Fruit fly (Drosophila melanogaster): ENCODE results near the gene RluA-2.

RluA-2 gene

dm6 chr2L:10510088-10510487 is 33.2 kb downstream of the RluA-2 start, which contains the start of gene CG7384:
TSS of gene CG7384 (minus strand) at chr2L:10510453.
- TF ChIP-seq CG3032 (tag; optimal IDR thresholded peaks at IDR 0.05) (no peak), Eip93F (GFP tag; optimal IDR thresholded peaks at IDR 0.05) (no peak), Smox (GFP tag; optimal IDR thresholded peaks at IDR 0.05) (no peak), acj6 (GFP tag; optimal IDR thresholded peaks at IDR 0.05) (no peak), CG9139 (GFP tag; optimal IDR thresholded peaks at IDR 0.05) (no peak), ss (GFP tag; optimal IDR thresholded peaks at IDR 0.05) (no peak), eg (GFP tag; IDR thresholded peaks at IDR 0.05) (0 out of 3 replicates have a peak, but pooled peaks have one; percentile 14), svp (GFP tag) (peak; percentile 84), dsx (GFP tag; optimal IDR thresholded peaks at IDR 0.05; ENCODE audit: poor library complexity, severe bottlenecking) (peak; percentile 81)

dm6 chr2L:10510843-10511242 is 34.0 kb downstream of the RluA-2 start:
- no peak for TF ChIP-seq CG31627 (GFP tag; optimal IDR thresholded peaks at IDR 0.05)
- no peak for TF ChIP-seq CG6854 (GFP tag; optimal IDR thresholded peaks at IDR 0.05)
- TF ChIP-seq Eip78C (GFP tag) = peak; percentile 38
- TF ChIP-seq CG7368 (GFP tag; optimal IDR thresholded peaks at IDR 0.05) = no peak

- peak; percentile 38 for TF ChIP-seq CG10669 (GFP tag; optimal IDR thresholded peaks at IDR 0.05)
- TF ChIP-seq Eip78C (GFP tag) = peak; percentile 55
- no peak for TF ChIP-seq CG11294 (GFP tag; IDR thresholded peaks at IDR 0.05)
- TF ChIP-seq CG10631 (GFP tag; optimal IDR thresholded peaks at IDR 0.05) = no peak
- no peak for TF ChIP-seq CG7368 (GFP tag; optimal IDR thresholded peaks at IDR 0.05)
These were observed 37.1 kb downstream of the RluA-2 start for dm6 chr2L:10513837-10514499.

dm6 chr2L:10514586-10515137 is 37.8 kb downstream of the RluA-2 start:
- TF ChIP-seq fd85E (GFP tag; optimal IDR thresholded peaks at IDR 0.05) = no peak
- TF ChIP-seq CG8119 (GFP tag; IDR thresholded peaks at IDR 0.05) = 0 out of 3 replicates have a peak, but pooled peaks have one; percentile 21
- no peak for TF ChIP-seq Eip93F (GFP tag; optimal IDR thresholded peaks at IDR 0.05)
- 0 out of 3 replicates have a peak, but pooled peaks have one; percentile 20 for TF ChIP-seq eg (GFP tag; IDR thresholded peaks at IDR 0.05)
- TF ChIP-seq cyc (GFP tag; optimal IDR thresholded peaks at IDR 0.05) = no peak
- peak; percentile 49 for TF ChIP-seq CG6276 (GFP tag; optimal IDR thresholded peaks at IDR 0.05)
- TF ChIP-seq salr (GFP tag; optimal IDR thresholded peaks at IDR 0.05) = no peak
- no peak for TF ChIP-seq CG3032 (tag; optimal IDR thresholded peaks at IDR 0.05)
- TF ChIP-seq fkh (GFP tag; optimal IDR thresholded peaks at IDR 0.05) = no peak
- peak; percentile 29 for TF ChIP-seq CG6808 (GFP tag; optimal IDR thresholded peaks at IDR 0.05)
- TF ChIP-seq ss (GFP tag; optimal IDR thresholded peaks at IDR 0.05) = peak; percentile 1 to 32
- TF ChIP-seq Met (GFP tag; optimal IDR thresholded peaks at IDR 0.05) = no peak
- no peak for TF ChIP-seq CG6854 (GFP tag; optimal IDR thresholded peaks at IDR 0.05)
- TF ChIP-seq CG6792 (GFP tag; optimal IDR thresholded peaks at IDR 0.05) = no peak
- TF ChIP-seq CG4318 (GFP tag; optimal IDR thresholded peaks at IDR 0.05) = no peak
- no peak for TF ChIP-seq dac (GFP tag; optimal IDR thresholded peaks at IDR 0.05)
- no peak for TF ChIP-seq CG11762 (GFP tag; optimal IDR thresholded peaks at IDR 0.05; ENCODE audit: insufficient read depth)
- 0 out of 2 replicates have a peak, but pooled peaks have one; percentile 14 for TF ChIP-seq CG15336 (GFP tag; IDR thresholded peaks at IDR 0.05)
- no peak for TF ChIP-seq Smox (GFP tag; optimal IDR thresholded peaks at IDR 0.05)
- TF ChIP-seq net (GFP tag; optimal IDR thresholded peaks at IDR 0.05) = peak; percentile 28
- no peak for TF ChIP-seq Lpt (GFP tag; optimal IDR thresholded peaks at IDR 0.05)

- TF ChIP-seq CG6854 (GFP tag; optimal IDR thresholded peaks at IDR 0.05) (no peak), CG8119 (GFP tag; IDR thresholded peaks at IDR 0.05) (no peak), Met (GFP tag; optimal IDR thresholded peaks at IDR 0.05) (no peak), lz (GFP tag; optimal IDR thresholded peaks at IDR 0.05) (no peak), CG6808 (GFP tag; optimal IDR thresholded peaks at IDR 0.05) (no peak), Eip78C (GFP tag) (no peak), Sox14 (GFP tag; optimal IDR thresholded peaks at IDR 0.05) (no peak), Hr38 (GFP tag; optimal IDR thresholded peaks at IDR 0.05) (no peak), CG8632 (GFP tag; optimal IDR thresholded peaks at IDR 0.05) (no peak), CG8319 (GFP tag; optimal IDR thresholded peaks at IDR 0.05) (no peak), Sox15 (GFP tag; optimal IDR thresholded peaks at IDR 0.05) (no peak), esn (GFP tag; optimal IDR thresholded peaks at IDR 0.05) (no peak), CG3919 (GFP tag; optimal IDR thresholded peaks at IDR 0.05) (no peak), CG16779 (tag; optimal IDR thresholded peaks at IDR 0.05) (no peak), Hr39 (GFP tag; optimal IDR thresholded peaks at IDR 0.05) (no peak)
These were observed 38.8 kb downstream of the RluA-2 start for dm6 chr2L:10515553-10516174.

All from whole organism, prepupa.